Worm (Caenorhabditis elegans) whole organism, young adult: ENCODE measurements around the gene Y43F8B.28.
A peak's percentile ranks its signal among the peaks of the same experiment; 100 is the strongest.

ENCODE experiments used
- B0019.2 ChIP-seq: fragments of 200-800 bp; sonication (Bioruptor generic); conservative IDR thresholded peaks from 2 replicates; pipeline ENCODE4 v1.3.6; 2022; ENCODE audit warnings: missing genetic modification reagents, missing genetic modification characterization, missing compliant biosample characterization
- B0261.1 ChIP-seq: sonication (generic microtip); optimal IDR thresholded peaks from 2 replicates; lab custom pipeline; 2016; ENCODE audit warnings: mild to moderate bottlenecking, missing genetic modification characterization, moderate library complexity, missing compliant biosample characterization
- F23B12.7 ChIP-seq: sonication (generic microtip); optimal IDR thresholded peaks from 2 replicates; lab custom pipeline; 2017; ENCODE audit warnings: missing genetic modification characterization, mild to moderate bottlenecking, missing compliant biosample characterization, antibody characterized with exemption, moderate library complexity; ENCODE audit not compliant: insufficient read depth
- F49E8.2 ChIP-seq: sonication (generic microtip); optimal IDR thresholded peaks from 3 replicates; lab custom pipeline; 2017; ENCODE audit warnings: missing genetic modification characterization, mild to moderate bottlenecking, missing compliant biosample characterization, antibody characterized with exemption, moderate library complexity; ENCODE audit not compliant: insufficient read depth
- F57A8.1 ChIP-seq: fragments of 200-800 bp; sonication (Bioruptor generic); optimal IDR thresholded peaks from 2 replicates; lab custom pipeline; 2018; ENCODE audit warnings: mild to moderate bottlenecking, missing genetic modification characterization, moderate library complexity, missing compliant biosample characterization
- Y56A3A.18 ChIP-seq: fragments of 200-800 bp; sonication (Bioruptor generic); IDR thresholded peaks from 2 replicates; pipeline ENCODE4 v1.3.6; 2022; ENCODE audit warnings: missing genetic modification reagents, missing genetic modification characterization, missing compliant biosample characterization
- Y67H2A.10 ChIP-seq: fragments of 200-800 bp; sonication (Bioruptor generic); conservative IDR thresholded peaks from 2 replicates; pipeline ENCODE4 v1.3.6; 2022; ENCODE audit warnings: missing genetic modification reagents, missing genetic modification characterization, missing compliant biosample characterization
- Y95B8A.8 ChIP-seq: fragments of 200-800 bp; sonication (Bioruptor generic); IDR thresholded peaks from 2 replicates; pipeline ENCODE4 v1.3.6; 2022; ENCODE audit warnings: missing genetic modification reagents, missing genetic modification characterization, missing compliant biosample characterization
- akir-1 ChIP-seq: fragments of 200-800 bp; sonication (Bioruptor generic); optimal IDR thresholded peaks from 2 replicates; lab custom pipeline; 2018; ENCODE audit warnings: mild to moderate bottlenecking, missing genetic modification characterization, moderate library complexity, missing compliant biosample characterization
- athp-1 ChIP-seq: sonication (generic microtip); optimal IDR thresholded peaks from 2 replicates; lab custom pipeline; 2017; ENCODE audit warnings: mild to moderate bottlenecking, missing genetic modification characterization, missing compliant biosample characterization
- cebp-1 ChIP-seq, 2 experiments: fragments of 200-800 bp in 1 of 2; sonication (Bioruptor generic) in 1 of 2; sonication (generic microtip) in 1 of 2; IDR thresholded peaks in 1 of 2; optimal IDR thresholded peaks in 1 of 2; 2 replicates each; pipeline versions ENCODE4 v1.3.6 to Lab custom; 2017 to 2022; ENCODE audit warnings: missing compliant biosample characterization in 2 of 2, missing genetic modification characterization in 2 of 2, mild to moderate bottlenecking in 1 of 2, missing genetic modification reagents in 1 of 2, moderate library complexity in 1 of 2
- ceh-27 ChIP-seq: fragments of 200-800 bp; sonication (Bioruptor generic); optimal IDR thresholded peaks from 2 replicates; lab custom pipeline; 2018; ENCODE audit warnings: mild to moderate bottlenecking, missing genetic modification characterization, moderate library complexity, missing compliant biosample characterization
- ceh-79 ChIP-seq: sonication (generic microtip); optimal IDR thresholded peaks from 2 replicates; lab custom pipeline; 2017; ENCODE audit warnings: mild to moderate bottlenecking, missing genetic modification characterization, missing compliant biosample characterization
- die-1 ChIP-seq: sonication (generic microtip); optimal IDR thresholded peaks from 2 replicates; lab custom pipeline; 2016; ENCODE audit warnings: missing genotype, mild to moderate bottlenecking, missing genetic modification characterization, missing compliant biosample characterization
- egl-44 ChIP-seq: fragments of 200-800 bp; sonication (Bioruptor generic); IDR thresholded peaks from 2 replicates; pipeline ENCODE4 v1.3.6; 2022; ENCODE audit warnings: missing genetic modification reagents, missing genetic modification characterization, missing compliant biosample characterization
- gei-17 ChIP-seq: fragments of 200-800 bp; sonication (Bioruptor generic); optimal IDR thresholded peaks from 2 replicates; lab custom pipeline; 2018; ENCODE audit warnings: mild to moderate bottlenecking, missing genetic modification characterization, missing compliant biosample characterization
- him-1 ChIP-seq: sonication (generic microtip); optimal IDR thresholded peaks from 2 replicates; lab custom pipeline; 2016; ENCODE audit warnings: missing genotype, missing genetic modification reagents, missing genetic modification characterization, missing compliant biosample characterization
- hlh-12 ChIP-seq: sonication (generic microtip); optimal IDR thresholded peaks from 2 replicates; lab custom pipeline; 2016; ENCODE audit warnings: missing genetic modification characterization, missing compliant biosample characterization
- hmg-1.2 ChIP-seq: fragments of 200-800 bp; sonication (Bioruptor generic); IDR thresholded peaks from 2 replicates; pipeline ENCODE4 v1.3.6; 2022; ENCODE audit warnings: missing genetic modification reagents, missing genetic modification characterization, missing compliant biosample characterization
- hmg-20 ChIP-seq: fragments of 200-800 bp; sonication (Bioruptor generic); IDR thresholded peaks from 2 replicates; pipeline ENCODE4 v1.3.6; 2022; ENCODE audit warnings: missing genetic modification reagents, missing genetic modification characterization, missing compliant biosample characterization
- hsf-1 ChIP-seq: fragments of 200-800 bp; sonication (Bioruptor generic); IDR thresholded peaks from 2 replicates; pipeline ENCODE4 v1.3.6; 2022; ENCODE audit warnings: missing genetic modification reagents, missing genetic modification characterization, missing compliant biosample characterization
- let-607 ChIP-seq, 2 experiments: fragments of 200-800 bp in 1 of 2; sonication (Bioruptor generic) in 1 of 2; sonication (generic microtip) in 1 of 2; optimal IDR thresholded peaks; 2 replicates each; lab custom pipeline; 2016 to 2018; ENCODE audit warnings: mild to moderate bottlenecking in 2 of 2, missing compliant biosample characterization in 2 of 2, missing genetic modification characterization in 2 of 2, moderate library complexity in 2 of 2, missing genotype in 1 of 2
- lin-35 ChIP-seq, 3 experiments: fragments of 150-350 bp in 2 of 3; sonication (generic microtip) in 1 of 3; optimal IDR thresholded peaks; 2 replicates each; lab custom pipeline; 2014 to 2018; ENCODE audit warnings: missing biosample characterization in 3 of 3, missing genetic modification characterization in 3 of 3, missing genetic modification reagents in 3 of 3
- lir-1 ChIP-seq: fragments of 200-800 bp; sonication (Bioruptor generic); conservative IDR thresholded peaks from 2 replicates; pipeline ENCODE4 v1.3.6; 2022; ENCODE audit warnings: missing genetic modification reagents, missing genetic modification characterization, missing compliant biosample characterization
- madf-3 ChIP-seq: fragments of 200-800 bp; sonication (Bioruptor generic); IDR thresholded peaks from 2 replicates; pipeline ENCODE4 v1.3.6; 2022; ENCODE audit warnings: missing genetic modification reagents, missing genetic modification characterization, missing compliant biosample characterization
- madf-6 ChIP-seq: fragments of 200-800 bp; sonication (Bioruptor generic); IDR thresholded peaks from 2 replicates; pipeline ENCODE4 v1.3.6; 2022; ENCODE audit warnings: missing genetic modification reagents, missing genetic modification characterization, missing compliant biosample characterization
- mxl-1 ChIP-seq: sonication (generic microtip); optimal IDR thresholded peaks from 2 replicates; lab custom pipeline; 2016; ENCODE audit warnings: missing genetic modification characterization, missing compliant biosample characterization
- nfyb-1 ChIP-seq: fragments of 200-800 bp; sonication (Bioruptor generic); IDR thresholded peaks from 2 replicates; pipeline ENCODE4 v1.3.6; 2022; ENCODE audit warnings: missing genetic modification reagents, missing genetic modification characterization, missing compliant biosample characterization
- nhr-179 ChIP-seq: sonication (generic microtip); optimal IDR thresholded peaks from 2 replicates; lab custom pipeline; 2016; ENCODE audit warnings: mild to moderate bottlenecking, missing genetic modification characterization, missing compliant biosample characterization
- nhr-27 ChIP-seq: fragments of 200-800 bp; sonication (Bioruptor generic); optimal IDR thresholded peaks from 2 replicates; lab custom pipeline; 2018; ENCODE audit warnings: mild to moderate bottlenecking, missing genetic modification characterization, moderate library complexity, missing compliant biosample characterization
- nhr-80 ChIP-seq: sonication (generic microtip); optimal IDR thresholded peaks from 2 replicates; lab custom pipeline; 2016; ENCODE audit warnings: missing genetic modification characterization, missing compliant biosample characterization
- rpc-1 ChIP-seq, 2 experiments: fragments of 150-350 bp in 1 of 2; sonication (generic microtip) in 1 of 2; optimal IDR thresholded peaks; 2 replicates each; lab custom pipeline; 2014 to 2018; ENCODE audit warnings: missing biosample characterization in 1 of 2, missing genetic modification characterization in 1 of 2, missing genetic modification reagents in 1 of 2, missing genotype in 1 of 2
- snpc-1.3 ChIP-seq: sonication (generic microtip); optimal IDR thresholded peaks from 2 replicates; lab custom pipeline; 2017; ENCODE audit warnings: missing genetic modification characterization, mild to moderate bottlenecking, missing compliant biosample characterization, antibody characterized with exemption, moderate library complexity, missing genotype, missing genetic modification reagents; ENCODE audit not compliant: insufficient read depth
- snpc-3.4 ChIP-seq: sonication (generic microtip); optimal IDR thresholded peaks from 2 replicates; lab custom pipeline; 2017; ENCODE audit warnings: missing genetic modification characterization, mild to moderate bottlenecking, missing compliant biosample characterization, antibody characterized with exemption, moderate library complexity, missing genotype, missing genetic modification reagents
- snpc-4 ChIP-seq, 5 experiments: fragments of 150-350 bp in 1 of 5; sonication (generic microtip) in 4 of 5; optimal IDR thresholded peaks; 2 replicates each; lab custom pipeline; 2014 to 2018; ENCODE audit warnings: missing genetic modification characterization in 5 of 5, missing biosample characterization in 3 of 5, antibody characterized with exemption in 2 of 5, mild to moderate bottlenecking in 2 of 5, missing compliant biosample characterization in 2 of 5, missing genotype in 2 of 5, moderate library complexity in 2 of 5, missing genetic modification reagents in 1 of 5
- somi-1 ChIP-seq: fragments of 200-800 bp; sonication (Bioruptor generic); optimal IDR thresholded peaks from 2 replicates; lab custom pipeline; 2018; ENCODE audit warnings: mild to moderate bottlenecking, missing genetic modification characterization, missing compliant biosample characterization
- sptf-2 ChIP-seq: fragments of 200-800 bp; sonication (Bioruptor generic); optimal IDR thresholded peaks from 2 replicates; lab custom pipeline; 2018; ENCODE audit warnings: mild to moderate bottlenecking, missing genetic modification characterization, missing compliant biosample characterization
- tbp1 ChIP-seq: fragments of 200-800 bp; sonication (Bioruptor generic); optimal IDR thresholded peaks from 2 replicates; lab custom pipeline; 2018; ENCODE audit warnings: mild to moderate bottlenecking, missing genetic modification characterization, missing compliant biosample characterization
- zfh-2 ChIP-seq: fragments of 200-800 bp; sonication (Bioruptor generic); conservative IDR thresholded peaks from 2 replicates; pipeline ENCODE4 v1.3.6; 2022; ENCODE audit warnings: missing genetic modification reagents, missing genetic modification characterization, missing compliant biosample characterization
- zim-3 ChIP-seq: sonication (generic microtip); optimal IDR thresholded peaks from 2 replicates; lab custom pipeline; 2017; ENCODE audit warnings: mild to moderate bottlenecking, missing genetic modification characterization, moderate library complexity, missing compliant biosample characterization
- ztf-25 ChIP-seq: fragments of 200-800 bp; sonication (Bioruptor generic); IDR thresholded peaks from 2 replicates; pipeline ENCODE4 v1.3.6; 2022; ENCODE audit warnings: missing genetic modification reagents, missing genetic modification characterization, missing compliant biosample characterization
- ztf-26 ChIP-seq: sonication (generic microtip); optimal IDR thresholded peaks from 2 replicates; lab custom pipeline; 2017; ENCODE audit warnings: missing genetic modification characterization, missing compliant biosample characterization

The Y43F8B.28 gene

DNA sequence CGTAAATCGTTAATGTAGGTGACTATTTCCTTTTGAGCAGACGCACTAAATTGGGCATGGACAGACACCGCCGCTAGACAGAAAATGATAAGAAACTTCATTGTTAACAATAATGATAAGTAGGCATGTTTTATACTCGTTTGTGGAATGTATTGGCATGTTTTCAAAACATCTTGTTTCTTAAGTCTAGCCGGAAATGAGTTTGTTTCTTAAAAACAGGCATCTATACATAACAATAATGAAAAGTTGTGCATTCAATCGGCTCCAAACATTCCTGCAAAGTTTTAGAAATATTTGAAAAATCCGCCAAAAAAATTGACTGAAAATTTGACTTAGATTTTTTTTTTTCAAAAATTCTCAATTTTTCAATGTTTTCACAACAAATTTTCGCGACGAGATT lies 10.5 kb downstream of the Y43F8B.28 start, which contains the start of gene scl-21:
Gene scl-21, minus strand, starts transcription at position 101 of the 400 bp plus-strand sequence.
- TF ChIP-seq hlh-12 (tag; lab: Kevin White, UChicago) (no peak), gei-17 (GFP tag; lab: Kevin White, UChicago) (no peak), nfyb-1 (GFP tag; lab: Robert Waterston, UW) (no peak), nhr-80 (tag; lab: Kevin White, UChicago) (no peak), let-607 (tag; optimal IDR thresholded peaks at IDR 0.05; lab: Kevin White, UChicago) (no peak), madf-3 (GFP tag; lab: Robert Waterston, UW) (no peak)

- TF ChIP-seq B0019.2 (no peak), snpc-3.4 (tag; lab: Kevin White, UChicago) (no peak), hmg-20 (GFP tag; lab: Robert Waterston, UW) (no peak), lir-1 (GFP tag; lab: Robert Waterston, UW) (no peak), tbp1 (GFP tag; lab: Kevin White, UChicago) (peak; percentile 69), Y67H2A.10 (GFP tag; lab: Robert Waterston, UW) (no peak), F57A8.1 (GFP tag; lab: Kevin White, UChicago) (no peak), ceh-79 (no peak), hlh-12 (tag; lab: Kevin White, UChicago) (no peak), cebp-1 (GFP tag; IDR thresholded peaks at IDR 0.05; lab: Robert Waterston, UW) (no peak), cebp-1 (tag; optimal IDR thresholded peaks at IDR 0.05; lab: Kevin White, UChicago) (no peak), egl-44 (GFP tag; lab: Robert Waterston, UW) (no peak), ztf-26 (tag; lab: Kevin White, UChicago) (no peak), lin-35 (GFP tag; optimal IDR thresholded peaks at IDR 0.05; lab: Kevin White, UChicago) (no peak), athp-1 (tag; lab: Kevin White, UChicago) (no peak), zfh-2 (GFP tag; lab: Robert Waterston, UW) (no peak), ceh-27 (GFP tag; lab: Kevin White, UChicago) (no peak), sptf-2 (GFP tag; lab: Kevin White, UChicago) (no peak), madf-6 (GFP tag; lab: Robert Waterston, UW) (no peak), mxl-1 (tag; lab: Kevin White, UChicago) (no peak), Y56A3A.18 (GFP tag; lab: Robert Waterston, UW) (no peak), F23B12.7 (tag; lab: Kevin White, UChicago) (no peak), die-1 (tag; lab: Kevin White, UChicago) (no peak), B0261.1 (tag; lab: Kevin White, UChicago) (peak; percentile 46), akir-1 (GFP tag; lab: Kevin White, UChicago) (no peak), zim-3 (no peak), snpc-1.3 (no peak), hmg-1.2 (GFP tag; lab: Robert Waterston, UW) (peak; percentile 36; the same call in 1 of the 2 replicates), rpc-1 (optimal IDR thresholded peaks at IDR 0.05; lab: Kevin White, UChicago) (peak; percentile 30), rpc-1 (tag; optimal IDR thresholded peaks at IDR 0.05; lab: Kevin White, UChicago) (peak; percentile 65)
Observed at ce11 chrV:19497087-19497486, 12.0 kb downstream of the Y43F8B.28 start.

- TF ChIP-seq gei-17 (GFP tag; lab: Kevin White, UChicago) (no peak), Y95B8A.8 (GFP tag; lab: Robert Waterston, UW) (no peak), nhr-27 (tag; lab: Kevin White, UChicago) (no peak), somi-1 (no peak), him-1 (tag; lab: Kevin White, UChicago) (no peak), ceh-79 (no peak), hsf-1 (GFP tag; lab: Robert Waterston, UW) (no peak), madf-6 (GFP tag; lab: Robert Waterston, UW) (no peak), nhr-179 (tag; lab: Kevin White, UChicago) (no peak), ztf-25 (GFP tag; lab: Robert Waterston, UW) (no peak), snpc-4 (GFP tag; optimal IDR thresholded peaks at IDR 0.05; lab: Kevin White, UChicago) (no peak), snpc-4 (tag; optimal IDR thresholded peaks at IDR 0.05; lab: Kevin White, UChicago) (no peak), F49E8.2 (tag; lab: Kevin White, UChicago) (no peak)
Observed at ce11 chrV:19501389-19501788, 16.3 kb downstream of the Y43F8B.28 start.
